Fruit fly (Drosophila melanogaster) whole organism, embryonic: ENCODE data around the gene CG43675.

Source experiments
- Ada2b ChIP-seq: fragments of 200-800 bp; sonication (Bioruptor generic); IDR thresholded peaks from 2 replicates; pipeline ENCODE4 v1.3.6; 2022; ENCODE audit warnings: missing biosample characterization, missing genetic modification characterization
- CG11504 ChIP-seq: fragments of 200-800 bp; sonication (Bioruptor generic); optimal IDR thresholded peaks from 3 replicates; lab custom pipeline; 2019; ENCODE audit warnings: missing biosample characterization, mild to moderate bottlenecking, missing genetic modification characterization, moderate library complexity
- CG12071 ChIP-seq: fragments of 200-800 bp; sonication (Bioruptor generic); optimal IDR thresholded peaks from 3 replicates; lab custom pipeline; 2018; ENCODE audit warnings: missing biosample characterization, mild to moderate bottlenecking, missing genetic modification characterization
- CG14710 ChIP-seq: fragments of 200-800 bp; sonication (Bioruptor generic); optimal IDR thresholded peaks from 3 replicates; lab custom pipeline; 2019; ENCODE audit warnings: missing biosample characterization, mild to moderate bottlenecking, missing genetic modification characterization, moderate library complexity
- CG15269 ChIP-seq: fragments of 200-800 bp; sonication (Bioruptor generic); optimal IDR thresholded peaks from 2 replicates; lab custom pipeline; 2018; ENCODE audit warnings: missing biosample characterization, mild to moderate bottlenecking, missing genetic modification characterization, moderate library complexity
- CG15514 ChIP-seq: fragments of 200-800 bp; sonication (Bioruptor generic); optimal IDR thresholded peaks from 3 replicates; lab custom pipeline; 2017; ENCODE audit warnings: missing biosample characterization, missing genetic modification characterization, mild to moderate bottlenecking, moderate library complexity, missing genetic modification reagents
- CG1603 ChIP-seq: fragments of 200-800 bp; sonication (Bioruptor generic); optimal IDR thresholded peaks from 2 replicates; lab custom pipeline; 2019; ENCODE audit warnings: missing biosample characterization, mild to moderate bottlenecking, missing genetic modification characterization, moderate library complexity
- CG16779 ChIP-seq: fragments of 200-800 bp; sonication (Bioruptor generic); IDR thresholded peaks from 2 replicates; pipeline ENCODE4 v1.3.6; 2022; ENCODE audit warnings: missing biosample characterization, missing genetic modification characterization
- CG17359 ChIP-seq: fragments of 200-800 bp; sonication (Bioruptor generic); optimal IDR thresholded peaks from 3 replicates; lab custom pipeline; 2018; ENCODE audit warnings: missing biosample characterization, mild to moderate bottlenecking, missing genetic modification characterization, moderate library complexity
- CG30403 ChIP-seq: fragments of 200-800 bp; sonication (Bioruptor generic); optimal IDR thresholded peaks from 3 replicates; lab custom pipeline; 2016; ENCODE audit warnings: missing biosample characterization, missing genetic modification characterization
- CG32532 ChIP-seq: fragments of 200-800 bp; sonication (Bioruptor generic); IDR thresholded peaks from 2 replicates; pipeline ENCODE4 v1.3.6; 2022; ENCODE audit warnings: missing biosample characterization, missing genetic modification characterization
- CG3995 ChIP-seq: fragments of 200-800 bp; sonication (Bioruptor generic); optimal IDR thresholded peaks from 3 replicates; lab custom pipeline; 2016; ENCODE audit warnings: missing biosample characterization, missing genetic modification characterization
- CG4404 ChIP-seq: fragments of 200-800 bp; sonication (Bioruptor generic); IDR thresholded peaks from 2 replicates; pipeline ENCODE4 v1.3.6; 2022; ENCODE audit warnings: missing biosample characterization, missing genetic modification characterization
- CG4730 ChIP-seq: fragments of 200-800 bp; sonication (Bioruptor generic); IDR thresholded peaks from 2 replicates; pipeline ENCODE4 v1.3.6; 2022; ENCODE audit warnings: missing biosample characterization, missing genetic modification characterization
- CG8281 ChIP-seq: fragments of 200-800 bp; sonication (Bioruptor generic); optimal IDR thresholded peaks from 2 replicates; lab custom pipeline; 2018; ENCODE audit warnings: missing biosample characterization, mild to moderate bottlenecking, missing genetic modification characterization, moderate library complexity
- D19B ChIP-seq: fragments of 200-800 bp; sonication (Bioruptor generic); optimal IDR thresholded peaks from 2 replicates; lab custom pipeline; 2017; ENCODE audit warnings: missing biosample characterization, mild to moderate bottlenecking, missing genetic modification characterization
- Doc3 ChIP-seq: fragments of 200-800 bp; sonication (Bioruptor generic); IDR thresholded peaks from 3 replicates; pipeline ENCODE4 v1.3.6; 2022; ENCODE audit warnings: missing biosample characterization, missing genetic modification characterization; ENCODE audit not compliant: partially characterized antibody
- Fer1 ChIP-seq: fragments of 200-800 bp; sonication (Bioruptor generic); optimal IDR thresholded peaks from 2 replicates; lab custom pipeline; 2017; ENCODE audit warnings: missing biosample characterization, mild to moderate bottlenecking, missing genetic modification characterization
- Fer3 ChIP-seq: fragments of 200-800 bp; sonication (Bioruptor generic); optimal IDR thresholded peaks from 2 replicates; lab custom pipeline; 2018; ENCODE audit warnings: missing biosample characterization, mild to moderate bottlenecking, missing genetic modification characterization, moderate library complexity
- MBD-R2 ChIP-seq: fragments of 200-800 bp; sonication (Bioruptor generic); IDR thresholded peaks from 2 replicates; pipeline ENCODE4 v1.3.6; 2022; ENCODE audit warnings: missing biosample characterization, missing genetic modification characterization
- Myb ChIP-seq: fragments of 200-800 bp; sonication (Bioruptor generic); optimal IDR thresholded peaks from 2 replicates; lab custom pipeline; 2016; ENCODE audit warnings: missing biosample characterization, missing genetic modification characterization
- Sry-δ ChIP-seq: fragments of 200-800 bp; sonication (Bioruptor generic); optimal IDR thresholded peaks from 2 replicates; lab custom pipeline; 2016; ENCODE audit warnings: missing biosample characterization, missing genetic modification characterization
- ase ChIP-seq: fragments of 200-800 bp; sonication (Bioruptor generic); IDR thresholded peaks from 3 replicates; pipeline ENCODE4 v1.3.6; 2022; ENCODE audit warnings: missing biosample characterization, missing genetic modification characterization
- cato ChIP-seq: fragments of 200-800 bp; sonication (Bioruptor generic); optimal IDR thresholded peaks from 2 replicates; lab custom pipeline; 2016; ENCODE audit warnings: missing biosample characterization, missing genetic modification characterization, borderline replicate concordance
- caup ChIP-seq: fragments of 200-800 bp; sonication (Bioruptor generic); optimal IDR thresholded peaks from 3 replicates; lab custom pipeline; 2017; ENCODE audit warnings: missing biosample characterization, mild to moderate bottlenecking, missing genetic modification characterization, moderate library complexity; ENCODE audit not compliant: severe bottlenecking
- corto ChIP-seq: fragments of 200-800 bp; sonication (Bioruptor generic); optimal IDR thresholded peaks from 2 replicates; lab custom pipeline; 2016; ENCODE audit warnings: missing biosample characterization, mild to moderate bottlenecking, missing genetic modification characterization, moderate library complexity
- cwo ChIP-seq: fragments of 200-800 bp; sonication (Bioruptor generic); optimal IDR thresholded peaks from 3 replicates; lab custom pipeline; 2017; ENCODE audit warnings: missing biosample characterization, missing genetic modification characterization, mild to moderate bottlenecking, moderate library complexity, missing genetic modification reagents
- dm ChIP-seq: fragments of 200-800 bp; sonication (Bioruptor generic); optimal IDR thresholded peaks from 3 replicates; lab custom pipeline; 2016; ENCODE audit warnings: missing biosample characterization, missing genetic modification characterization
- fu2 ChIP-seq: fragments of 200-800 bp; sonication (Bioruptor generic); optimal IDR thresholded peaks from 2 replicates; lab custom pipeline; 2016; ENCODE audit warnings: missing biosample characterization, missing genetic modification characterization
- gcm ChIP-seq: fragments of 200-800 bp; sonication (Bioruptor generic); optimal IDR thresholded peaks from 2 replicates; lab custom pipeline; 2019; ENCODE audit warnings: missing biosample characterization, mild to moderate bottlenecking, missing genetic modification characterization, moderate library complexity
- knrl ChIP-seq: fragments of 200-800 bp; sonication (Bioruptor generic); IDR thresholded peaks from 3 replicates; pipeline ENCODE4 v1.3.6; 2022; ENCODE audit warnings: missing biosample characterization, missing genetic modification characterization; ENCODE audit not compliant: partially characterized antibody
- nmo ChIP-seq: fragments of 200-800 bp; sonication (Bioruptor generic); optimal IDR thresholded peaks from 2 replicates; lab custom pipeline; 2018; ENCODE audit warnings: missing biosample characterization, mild to moderate bottlenecking, missing genetic modification characterization, moderate library complexity
- odd ChIP-seq: fragments of 200-800 bp; sonication (Bioruptor generic); optimal IDR thresholded peaks from 2 replicates; lab custom pipeline; 2017; ENCODE audit warnings: missing biosample characterization, mild to moderate bottlenecking, missing genetic modification characterization
- peb ChIP-seq: fragments of 200-800 bp; sonication (Bioruptor generic); IDR thresholded peaks from 2 replicates; pipeline ENCODE4 v1.3.6; 2022; ENCODE audit warnings: missing biosample characterization, missing genetic modification characterization
- scrt ChIP-seq: fragments of 200-800 bp; sonication (Bioruptor generic); optimal IDR thresholded peaks from 2 replicates; lab custom pipeline; 2018; ENCODE audit warnings: missing biosample characterization, mild to moderate bottlenecking, missing genetic modification characterization, moderate library complexity
- slbo ChIP-seq: fragments of 200-800 bp; sonication (Bioruptor generic); IDR thresholded peaks from 2 replicates; pipeline ENCODE4 v1.3.6; 2022; ENCODE audit warnings: missing biosample characterization, missing genetic modification characterization
- stc ChIP-seq: fragments of 200-800 bp; sonication (Bioruptor generic); IDR thresholded peaks from 2 replicates; pipeline ENCODE4 v1.3.6; 2022; ENCODE audit warnings: missing biosample characterization, missing genetic modification characterization
- stwl ChIP-seq: fragments of 200-800 bp; sonication (Bioruptor generic); optimal IDR thresholded peaks from 3 replicates; lab custom pipeline; 2018; ENCODE audit warnings: missing biosample characterization, mild to moderate bottlenecking, missing genetic modification characterization, moderate library complexity
- unc-4 ChIP-seq: fragments of 200-800 bp; sonication (Bioruptor generic); IDR thresholded peaks from 2 replicates; pipeline ENCODE4 v1.3.6; 2022; ENCODE audit warnings: missing biosample characterization, missing genetic modification characterization; ENCODE audit not compliant: partially characterized antibody
- vnd ChIP-seq: fragments of 200-800 bp; sonication (Bioruptor generic); IDR thresholded peaks from 3 replicates; pipeline ENCODE4 v1.3.6; 2022; ENCODE audit warnings: missing biosample characterization, missing genetic modification characterization; ENCODE audit not compliant: partially characterized antibody
- vvl ChIP-seq: fragments of 200-800 bp; sonication (Bioruptor generic); IDR thresholded peaks from 2 replicates; pipeline ENCODE4 v1.3.6; 2022; ENCODE audit warnings: missing biosample characterization, missing genetic modification characterization
- wek ChIP-seq: fragments of 200-800 bp; sonication (Bioruptor generic); optimal IDR thresholded peaks from 3 replicates; lab custom pipeline; 2018; ENCODE audit warnings: missing biosample characterization, mild to moderate bottlenecking, missing genetic modification characterization, moderate library complexity
- wor ChIP-seq: fragments of 200-800 bp; sonication (Bioruptor generic); IDR thresholded peaks from 2 replicates; pipeline ENCODE4 v1.3.6; 2022; ENCODE audit warnings: missing biosample characterization, missing genetic modification characterization
- zfh2 ChIP-seq: fragments of 200-800 bp; sonication (Bioruptor generic); optimal IDR thresholded peaks from 2 replicates; lab custom pipeline; 2016; ENCODE audit warnings: missing biosample characterization, missing genetic modification characterization

Gene CG43675

DNA sequence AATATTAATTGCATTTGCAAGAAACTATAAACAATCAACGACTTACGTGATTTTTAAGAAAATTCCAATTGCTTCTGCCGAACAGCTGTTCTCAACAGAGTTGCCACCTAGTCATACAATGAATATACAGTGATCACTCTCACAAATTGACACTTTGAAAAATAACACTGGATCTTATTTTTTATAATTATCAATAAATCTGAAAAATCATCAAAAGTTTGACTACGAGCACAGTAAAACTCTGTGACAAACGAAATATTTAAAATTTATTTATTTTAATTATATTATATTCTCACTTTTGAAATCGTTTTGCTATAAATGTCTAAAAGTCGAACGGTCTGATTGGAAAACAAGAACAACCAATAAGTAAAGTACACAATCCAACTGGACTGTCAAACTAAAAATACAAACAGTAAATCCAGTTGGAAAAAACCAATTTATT, 44.7 kb downstream of the CG43675 start, which contains the start of gene CG34117 (continued):
- TF ChIP-seq Doc3 (GFP tag; lab: Robert Waterston, UW) (no peak), CG32532 (peak; percentile 90), CG30403 (peak; percentile 86), CG1603 (tag; lab: Kevin White, UChicago) (peak; percentile 66), knrl (GFP tag; lab: Robert Waterston, UW) (no peak), CG8281 (tag; lab: Kevin White, UChicago) (peak; percentile 43), slbo (GFP tag; lab: Robert Waterston, UW) (peak; percentile 92), CG3995 (peak; percentile 60), stwl (tag; lab: Kevin White, UChicago) (peak; percentile 58), ase (GFP tag; lab: Robert Waterston, UW) (peak; percentile 69; the same call in 2 of the 3 replicates), CG15514 (GFP tag; lab: Kevin White, UChicago) (peak; percentile 67), CG11504 (peak; percentile 80), CG14710 (tag; lab: Kevin White, UChicago) (peak; percentile 81), odd (peak; percentile 65), CG4404 (GFP tag; lab: Robert Waterston, UW) (0 out of 2 replicates have a peak, but pooled peaks have one; percentile 6), CG12071 (GFP tag; lab: Kevin White, UChicago) (peak; percentile 30), zfh2 (GFP tag; lab: Kevin White, UChicago) (peak; percentile 54), gcm (GFP tag; lab: Kevin White, UChicago) (peak; percentile 80), Ada2b (GFP tag; lab: Robert Waterston, UW) (peak; percentile 86), MBD-R2 (GFP tag; lab: Robert Waterston, UW) (peak; percentile 94), caup (peak; percentile 71), cato (peak; percentile 32), wor (GFP tag; lab: Robert Waterston, UW) (peak; percentile 26; the same call in 1 of the 2 replicates), wek (GFP tag; lab: Kevin White, UChicago) (no peak), nmo (GFP tag; lab: Kevin White, UChicago) (peak; percentile 79), corto (no peak), CG17359 (tag; lab: Kevin White, UChicago) (peak; percentile 86), dm (GFP tag; lab: Kevin White, UChicago) (peak; percentile 17), cwo (GFP tag; lab: Kevin White, UChicago) (peak; percentile 66), CG15269 (tag; lab: Kevin White, UChicago) (peak; percentile 88), vvl (GFP tag; lab: Robert Waterston, UW) (peak; percentile 92), scrt (GFP tag; lab: Kevin White, UChicago) (peak; percentile 73), fu2 (GFP tag; lab: Kevin White, UChicago) (peak; percentile 30), vnd (GFP tag; lab: Robert Waterston, UW) (no peak), Fer1 (peak; percentile 84), CG16779 (GFP tag; lab: Robert Waterston, UW) (peak; percentile 49; the same call in 1 of the 2 replicates), unc-4 (GFP tag; lab: Robert Waterston, UW) (peak; percentile 29; the same call in 1 of the 2 replicates), Sry-δ (GFP tag; lab: Kevin White, UChicago) (peak; percentile 18), Myb (GFP tag; lab: Kevin White, UChicago) (no peak), stc (GFP tag; lab: Robert Waterston, UW) (peak; percentile 72), D19B (GFP tag; lab: Kevin White, UChicago) (peak; percentile 48), peb (GFP tag; lab: Robert Waterston, UW) (0 out of 2 replicates have a peak, but pooled peaks have one; percentile 16), Fer3 (peak; percentile 86), CG4730 (GFP tag; lab: Robert Waterston, UW) (peak; percentile 71; the same call in 1 of the 2 replicates)
